Worm (Caenorhabditis elegans) whole organism, early embryonic: ENCODE measurements around the gene asna-1.

ENCODE experiments used
- B0310.2 ChIP-seq: sonication (generic microtip); optimal IDR thresholded peaks from 2 replicates; lab custom pipeline; 2016; ENCODE audit warnings: mild to moderate bottlenecking, missing genetic modification characterization, missing compliant biosample characterization
- aly-1 ChIP-seq: sonication (generic microtip); optimal IDR thresholded peaks from 2 replicates; lab custom pipeline; 2016; ENCODE audit warnings: missing genetic modification characterization, missing compliant biosample characterization
- ama-1 ChIP-seq: fragments of 150-350 bp; optimal IDR thresholded peaks from 2 replicates; lab custom pipeline; 2014
- ceh-13 ChIP-seq: fragments of 200-800 bp; sonication (Bioruptor generic); optimal IDR thresholded peaks from 2 replicates; lab custom pipeline; 2018; ENCODE audit warnings: mild to moderate bottlenecking, missing genetic modification characterization, missing compliant biosample characterization
- ceh-36 ChIP-seq: sonication (generic microtip); optimal IDR thresholded peaks from 2 replicates; lab custom pipeline; 2016; ENCODE audit warnings: missing genetic modification characterization, inconsistent platforms, missing compliant biosample characterization
- flt-1 ChIP-seq: fragments of 200-800 bp; sonication (Bioruptor generic); IDR thresholded peaks from 2 replicates; pipeline ENCODE4 v1.3.6; 2022; ENCODE audit warnings: missing genetic modification characterization, missing compliant biosample characterization
- hmg-4 ChIP-seq: fragments of 200-800 bp; sonication (Bioruptor generic); optimal IDR thresholded peaks from 2 replicates; lab custom pipeline; 2018; ENCODE audit warnings: mild to moderate bottlenecking, missing genetic modification characterization, missing compliant biosample characterization
- hnd-1 ChIP-seq: sonication (generic microtip); optimal IDR thresholded peaks from 2 replicates; lab custom pipeline; 2016; ENCODE audit warnings: missing genetic modification characterization, missing compliant biosample characterization
- sea-1 ChIP-seq: fragments of 200-800 bp; sonication (Bioruptor generic); conservative IDR thresholded peaks from 2 replicates; pipeline ENCODE4 v1.3.6; 2022; ENCODE audit warnings: missing genetic modification characterization, missing compliant biosample characterization
- tbx-37 ChIP-seq: fragments of 200-800 bp; sonication (Bioruptor generic); conservative IDR thresholded peaks from 2 replicates; pipeline ENCODE4 v1.3.6; 2022; ENCODE audit warnings: missing genetic modification reagents, missing genetic modification characterization, missing compliant biosample characterization
- tra-4 ChIP-seq: sonication (generic microtip); optimal IDR thresholded peaks from 2 replicates; lab custom pipeline; 2017; ENCODE audit warnings: missing genetic modification characterization, missing compliant biosample characterization

- TF ChIP-seq B0310.2 (tag; lab: Kevin White, UChicago): no peak
- TF ChIP-seq tbx-37 (GFP tag; lab: Robert Waterston, UW): no peak
- TF ChIP-seq aly-1 (tag; lab: Kevin White, UChicago): no peak
- no peak for TF ChIP-seq ama-1 (lab: Kevin White, UChicago)
- no peak for TF ChIP-seq ceh-36 (tag; lab: Kevin White, UChicago)
- no peak for TF ChIP-seq ceh-13
- TF ChIP-seq flt-1 (GFP tag; lab: Robert Waterston, UW): no peak
- TF ChIP-seq tra-4 (tag; lab: Kevin White, UChicago): no peak
- TF ChIP-seq sea-1: no peak
- TF ChIP-seq hmg-4 (GFP tag; lab: Kevin White, UChicago): no peak
- TF ChIP-seq hnd-1 (tag; lab: Kevin White, UChicago): no peak
Observed at ce11 chrIII:8851961-8852360, 42.9 kb upstream of the asna-1 start, which contains the start of gene plg-1.
